Worm (Caenorhabditis elegans): ENCODE data around the gene H06H21.11.

- TF ChIP-seq elt-3 (tag; optimal IDR thresholded peaks at IDR 0.05): no peak
- TF ChIP-seq unc-62 (GFP tag; optimal IDR thresholded peaks at IDR 0.05): no peak
- TF ChIP-seq ztf-11 (tag; optimal IDR thresholded peaks at IDR 0.05): no peak
- TF ChIP-seq blmp-1 (tag; optimal IDR thresholded peaks at IDR 0.05; ENCODE audit: insufficient read depth): no peak
- no peak for TF ChIP-seq nhr-77 (tag; optimal IDR thresholded peaks at IDR 0.05)
- TF ChIP-seq ceh-16 (tag; optimal IDR thresholded peaks at IDR 0.05): no peak
- TF ChIP-seq peb-1 (tag; optimal IDR thresholded peaks at IDR 0.05): no peak
- no peak for TF ChIP-seq elt-1 (tag; optimal IDR thresholded peaks at IDR 0.05)
- TF ChIP-seq lin-13 (GFP tag; optimal IDR thresholded peaks at IDR 0.05): no peak
Measured at ce11 chrIV:4758659-4759058, 48.5 kb downstream of the H06H21.11 start, which contains the start of gene Y17G9B.8.

Data from whole organism, L2 larva.